Worm (Caenorhabditis elegans): ENCODE results near the gene C53A5.2.

C53A5.2 gene

DNA sequence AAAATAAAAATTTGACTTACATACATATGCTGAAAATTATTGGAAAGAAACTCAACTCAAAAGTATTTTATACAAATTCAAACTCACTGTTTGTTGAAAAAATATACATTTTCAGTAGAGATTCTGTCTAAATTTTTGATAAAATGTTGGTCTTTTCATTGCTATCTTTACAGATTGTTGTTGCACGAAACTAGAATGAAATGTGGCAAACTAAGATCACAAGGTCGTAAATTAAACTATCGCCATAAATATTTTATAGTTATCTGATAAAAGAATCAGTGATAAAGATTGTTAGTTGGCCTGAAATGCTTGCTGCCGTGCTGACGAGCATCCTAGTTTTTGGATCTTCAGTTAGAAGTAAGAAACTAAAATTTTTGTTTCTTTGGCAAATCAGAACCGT, 44.0 kb downstream of the C53A5.2 start, which contains the start of gene clec-55:
Gene clec-55, plus strand, starts transcription at position 301 of the 400 bp plus-strand sequence.
- TF ChIP-seq nhr-90 (tag; optimal IDR thresholded peaks at IDR 0.05) (no peak), lin-35 (GFP tag; optimal IDR thresholded peaks at IDR 0.05) (no peak), nfyb-1 (GFP tag; IDR thresholded peaks at IDR 0.05) (no peak)

DNA sequence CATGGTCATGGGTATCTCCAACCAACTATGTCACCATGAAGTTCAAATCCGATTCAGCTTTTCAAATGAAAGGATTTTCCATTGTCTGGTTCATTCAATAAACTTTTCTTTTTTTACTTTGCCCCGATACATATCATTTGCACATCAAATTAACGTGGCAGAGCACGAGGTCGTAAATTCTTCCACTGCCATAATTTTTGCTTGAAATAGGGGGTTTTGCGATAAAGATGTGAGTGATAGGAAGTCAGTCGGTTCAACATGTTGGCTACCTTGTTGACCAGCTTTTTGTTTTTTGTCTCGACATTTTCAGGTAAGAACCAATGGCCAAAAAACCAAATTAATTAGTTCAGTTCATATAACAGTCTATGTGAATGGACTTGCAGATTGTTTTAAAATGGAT, 46.3 kb downstream of the C53A5.2 start, which contains the start of gene clec-54:
Gene clec-54, plus strand, starts transcription at position 224 of the 400 bp plus-strand sequence.
- peak; percentile 35 for TF ChIP-seq nhr-80 (tag; optimal IDR thresholded peaks at IDR 0.05)
- no peak for TF ChIP-seq bed-2 (GFP tag; IDR thresholded peaks at IDR 0.05)

DNA sequence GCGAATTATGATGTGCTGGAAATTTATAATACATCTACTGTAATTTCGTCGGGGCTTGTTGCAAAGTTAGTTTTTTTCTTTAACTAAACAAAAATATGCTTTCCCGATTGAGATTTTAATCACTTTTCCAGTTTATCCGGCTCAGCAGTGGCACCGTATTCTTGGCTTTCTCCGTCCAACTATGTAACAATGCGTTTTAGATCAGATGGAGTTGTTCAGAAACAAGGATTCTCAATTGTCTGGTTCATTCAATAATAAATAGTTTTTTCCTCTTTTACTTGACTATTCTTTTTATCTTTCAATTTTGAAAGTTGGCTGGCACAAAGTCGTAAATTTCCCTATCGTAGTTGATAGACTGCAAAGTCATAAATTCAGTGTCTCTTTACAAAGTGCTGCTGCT, 48.9 kb downstream of the C53A5.2 start, which contains the start of gene clec-56:
Gene clec-56, plus strand, starts transcription at position 301 of the 400 bp plus-strand sequence.
- TF ChIP-seq F10E7.11 (tag; optimal IDR thresholded peaks at IDR 0.05) (no peak), nhr-80 (tag; optimal IDR thresholded peaks at IDR 0.05) (peak; percentile 24)

Measured in whole organism, young adult.